Fruit fly (Drosophila melanogaster) whole organism, embryonic: Measurements from ENCODE around the gene CG4313.

Experiments
- CG10209 ChIP-seq: fragments of 200-800 bp; sonication (Bioruptor generic); optimal IDR thresholded peaks from 3 replicates; lab custom pipeline; 2017; ENCODE audit warnings: missing biosample characterization, mild to moderate bottlenecking, missing genetic modification characterization, missing genetic modification reagents
- CG10366 ChIP-seq: fragments of 200-800 bp; sonication (Bioruptor generic); IDR thresholded peaks from 2 replicates; pipeline ENCODE4 v1.3.6; 2022; ENCODE audit warnings: missing biosample characterization, missing genetic modification characterization
- CG10462 ChIP-seq: fragments of 200-800 bp; sonication (Bioruptor generic); optimal IDR thresholded peaks from 2 replicates; lab custom pipeline; 2016; ENCODE audit warnings: missing biosample characterization, missing genetic modification characterization
- CG13296 ChIP-seq: fragments of 200-800 bp; sonication (Bioruptor generic); optimal IDR thresholded peaks from 3 replicates; lab custom pipeline; 2018; ENCODE audit warnings: missing biosample characterization, mild to moderate bottlenecking, missing genetic modification characterization
- CG13624 ChIP-seq: fragments of 200-800 bp; sonication (Bioruptor generic); optimal IDR thresholded peaks from 2 replicates; lab custom pipeline; 2016; ENCODE audit warnings: missing biosample characterization, missing genetic modification characterization
- CG15601 ChIP-seq: fragments of 200-800 bp; sonication (Bioruptor generic); optimal IDR thresholded peaks from 3 replicates; lab custom pipeline; 2019; ENCODE audit warnings: missing biosample characterization, mild to moderate bottlenecking, missing genetic modification characterization, moderate library complexity
- CG16815 ChIP-seq: fragments of 200-800 bp; sonication (Bioruptor generic); optimal IDR thresholded peaks from 3 replicates; lab custom pipeline; 2017; ENCODE audit warnings: missing biosample characterization, mild to moderate bottlenecking, missing genetic modification characterization
- CG17912 ChIP-seq: fragments of 200-800 bp; sonication (Bioruptor generic); optimal IDR thresholded peaks from 2 replicates; lab custom pipeline; 2018; ENCODE audit warnings: missing biosample characterization, mild to moderate bottlenecking, missing genetic modification characterization
- CG1792 ChIP-seq: fragments of 200-800 bp; sonication (Bioruptor generic); optimal IDR thresholded peaks from 2 replicates; lab custom pipeline; 2016; ENCODE audit warnings: missing biosample characterization, missing genetic modification characterization
- CG2199 ChIP-seq: fragments of 200-800 bp; sonication (Bioruptor generic); IDR thresholded peaks from 3 replicates; pipeline ENCODE4 v1.3.6; 2022; ENCODE audit warnings: missing biosample characterization, missing genetic modification characterization
- CG2202 ChIP-seq: fragments of 200-800 bp; sonication (Bioruptor generic); optimal IDR thresholded peaks from 2 replicates; lab custom pipeline; 2018; ENCODE audit warnings: missing biosample characterization, mild to moderate bottlenecking, missing genetic modification characterization
- CG31441 ChIP-seq: fragments of 200-800 bp; sonication (Bioruptor generic); IDR thresholded peaks from 2 replicates; pipeline ENCODE4 v1.3.6; 2022; ENCODE audit warnings: missing biosample characterization, missing genetic modification characterization
- CG32767 ChIP-seq: fragments of 200-800 bp; sonication (Bioruptor generic); IDR thresholded peaks from 2 replicates; pipeline ENCODE4 v1.3.6; 2022; ENCODE audit warnings: missing biosample characterization, missing genetic modification characterization
- CG3995 ChIP-seq: fragments of 200-800 bp; sonication (Bioruptor generic); optimal IDR thresholded peaks from 3 replicates; lab custom pipeline; 2016; ENCODE audit warnings: missing biosample characterization, missing genetic modification characterization
- CG4820 ChIP-seq: fragments of 200-800 bp; sonication (Bioruptor generic); optimal IDR thresholded peaks from 3 replicates; lab custom pipeline; 2016; ENCODE audit warnings: missing biosample characterization, missing genetic modification characterization
- CG6175 ChIP-seq: fragments of 200-800 bp; sonication (Bioruptor generic); IDR thresholded peaks from 3 replicates; pipeline ENCODE4 v1.3.6; 2022; ENCODE audit warnings: missing biosample characterization, missing genetic modification characterization
- CG6813 ChIP-seq: fragments of 200-800 bp; sonication (Bioruptor generic); optimal IDR thresholded peaks from 2 replicates; lab custom pipeline; 2017; ENCODE audit warnings: missing biosample characterization, missing genetic modification characterization, mild to moderate bottlenecking, moderate library complexity, missing genetic modification reagents
- CG7928 ChIP-seq: fragments of 200-800 bp; sonication (Bioruptor generic); optimal IDR thresholded peaks from 2 replicates; lab custom pipeline; 2017; ENCODE audit warnings: missing biosample characterization, mild to moderate bottlenecking, missing genetic modification characterization
- CG8924 ChIP-seq: fragments of 200-800 bp; optimal IDR thresholded peaks from 3 replicates; lab custom pipeline; 2019; ENCODE audit warnings: missing biosample characterization, mild to moderate bottlenecking, missing genetic modification characterization, moderate library complexity
- CG9797 ChIP-seq: fragments of 200-800 bp; sonication (Bioruptor generic); optimal IDR thresholded peaks from 3 replicates; lab custom pipeline; 2018; ENCODE audit warnings: missing biosample characterization, mild to moderate bottlenecking, missing genetic modification characterization
- CG9817 ChIP-seq: fragments of 200-800 bp; sonication (Bioruptor generic); optimal IDR thresholded peaks from 2 replicates; lab custom pipeline; 2018; ENCODE audit warnings: missing biosample characterization, mild to moderate bottlenecking, missing genetic modification characterization, moderate library complexity
- CTCF ChIP-seq: fragments of 200-800 bp; sonication (Bioruptor generic); optimal IDR thresholded peaks from 2 replicates; lab custom pipeline; 2017; ENCODE audit warnings: missing biosample characterization, mild to moderate bottlenecking, missing genetic modification characterization, moderate library complexity
- Dip3 ChIP-seq: fragments of 200-800 bp; sonication (Bioruptor generic); optimal IDR thresholded peaks from 3 replicates; lab custom pipeline; 2016; ENCODE audit warnings: missing biosample characterization, missing genetic modification characterization
- Dp ChIP-seq: fragments of 200-800 bp; sonication (Bioruptor generic); optimal IDR thresholded peaks from 2 replicates; lab custom pipeline; 2018; ENCODE audit warnings: missing biosample characterization, mild to moderate bottlenecking, missing genetic modification characterization, moderate library complexity
- E2f1 ChIP-seq: fragments of 200-800 bp; sonication (Bioruptor generic); IDR thresholded peaks from 2 replicates; pipeline ENCODE4 v1.3.6; 2022; ENCODE audit warnings: missing biosample characterization, missing genetic modification characterization
- Fer1 ChIP-seq: fragments of 200-800 bp; sonication (Bioruptor generic); optimal IDR thresholded peaks from 2 replicates; lab custom pipeline; 2017; ENCODE audit warnings: missing biosample characterization, mild to moderate bottlenecking, missing genetic modification characterization
- HLH3B ChIP-seq: fragments of 200-800 bp; sonication (Bioruptor generic); IDR thresholded peaks from 2 replicates; pipeline ENCODE4 v1.3.6; 2022; ENCODE audit warnings: missing biosample characterization, missing genetic modification characterization
- Hand ChIP-seq: fragments of 200-800 bp; sonication (Bioruptor generic); optimal IDR thresholded peaks from 2 replicates; lab custom pipeline; 2017; ENCODE audit warnings: mild to moderate bottlenecking, missing biosample characterization, missing genetic modification reagents, missing genetic modification characterization
- Mrtf ChIP-seq: fragments of 200-800 bp; sonication (Bioruptor generic); IDR thresholded peaks from 3 replicates; pipeline ENCODE4 v1.3.6; 2022; ENCODE audit warnings: missing biosample characterization, missing genetic modification characterization
- Spps ChIP-seq: fragments of 200-800 bp; sonication (Bioruptor generic); optimal IDR thresholded peaks from 2 replicates; lab custom pipeline; 2018; ENCODE audit warnings: missing biosample characterization, mild to moderate bottlenecking, missing genetic modification characterization
- al ChIP-seq: fragments of 200-800 bp; sonication (Bioruptor generic); IDR thresholded peaks from 2 replicates; pipeline ENCODE4 v1.3.6; 2022; ENCODE audit warnings: missing biosample characterization, missing genetic modification characterization
- btn ChIP-seq: fragments of 200-800 bp; sonication (Bioruptor generic); optimal IDR thresholded peaks from 2 replicates; lab custom pipeline; 2016; ENCODE audit warnings: missing biosample characterization, missing genetic modification characterization
- chinmo ChIP-seq: fragments of 200-800 bp; sonication (Bioruptor generic); IDR thresholded peaks from 4 replicates; pipeline ENCODE4 v1.3.6; 2022; ENCODE audit warnings: missing biosample characterization, missing genetic modification characterization; ENCODE audit not compliant: partially characterized antibody
- chn ChIP-seq: fragments of 200-800 bp; sonication (Bioruptor generic); optimal IDR thresholded peaks from 2 replicates; lab custom pipeline; 2016; ENCODE audit warnings: missing biosample characterization, missing genetic modification characterization
- ewg ChIP-seq: fragments of 200-800 bp; sonication (Bioruptor generic); optimal IDR thresholded peaks from 3 replicates; lab custom pipeline; 2017; ENCODE audit warnings: mild to moderate bottlenecking, missing biosample characterization, missing genetic modification reagents, missing genetic modification characterization
- eyg ChIP-seq: fragments of 200-800 bp; sonication (Bioruptor generic); optimal IDR thresholded peaks from 3 replicates; lab custom pipeline; 2016; ENCODE audit warnings: missing biosample characterization, missing genetic modification characterization
- nau ChIP-seq: fragments of 200-800 bp; sonication (Bioruptor generic); optimal IDR thresholded peaks from 3 replicates; lab custom pipeline; 2017; ENCODE audit warnings: missing biosample characterization, mild to moderate bottlenecking, missing genetic modification characterization, missing genetic modification reagents
- nom ChIP-seq: fragments of 200-800 bp; sonication (Bioruptor generic); optimal IDR thresholded peaks from 2 replicates; lab custom pipeline; 2017; ENCODE audit warnings: missing biosample characterization, missing genetic modification characterization, mild to moderate bottlenecking, moderate library complexity, missing genetic modification reagents
- org-1 ChIP-seq: fragments of 200-800 bp; sonication (Bioruptor generic); optimal IDR thresholded peaks from 2 replicates; lab custom pipeline; 2017; ENCODE audit warnings: missing biosample characterization, missing genetic modification characterization
- pan ChIP-seq, 4 experiments: fragments of >200 bp in 3 of 4; fragments of 200-800 bp in 1 of 4; sonication (Bioruptor generic) in 1 of 4; optimal IDR thresholded peaks in 3 of 4; IDR thresholded peaks in 1 of 4; 2 replicates each; pipeline versions ENCODE4 v1.3.6 to Lab custom; 2017 to 2022; ENCODE audit warnings: missing biosample characterization in 2 of 4, missing genetic modification characterization in 2 of 4, mixed read lengths in 1 of 4
- phol ChIP-seq: fragments of 200-800 bp; sonication (Bioruptor generic); optimal IDR thresholded peaks from 3 replicates; lab custom pipeline; 2018; ENCODE audit warnings: missing biosample characterization, mild to moderate bottlenecking, missing genetic modification characterization, moderate library complexity
- ro ChIP-seq: fragments of 200-800 bp; sonication (Bioruptor generic); IDR thresholded peaks from 2 replicates; pipeline ENCODE4 v1.3.6; 2022; ENCODE audit warnings: missing biosample characterization, missing genetic modification characterization
- salm ChIP-seq: fragments of 200-800 bp; sonication (Bioruptor generic); optimal IDR thresholded peaks from 2 replicates; lab custom pipeline; 2018; ENCODE audit warnings: missing biosample characterization, mild to moderate bottlenecking, missing genetic modification characterization
- sc ChIP-seq, 3 experiments: fragments of >200 bp in 2 of 3; fragments of 200-800 bp in 1 of 3; sonication (Bioruptor generic) in 1 of 3; optimal IDR thresholded peaks; 2 replicates in 2 of 3; 3 replicates in 1 of 3; lab custom pipeline; 2017; ENCODE audit warnings: mild to moderate bottlenecking in 1 of 3, missing biosample characterization in 1 of 3, missing genetic modification characterization in 1 of 3, missing genetic modification reagents in 1 of 3
- schlank ChIP-seq: fragments of 200-800 bp; sonication (Bioruptor generic); optimal IDR thresholded peaks from 2 replicates; lab custom pipeline; 2018; ENCODE audit warnings: missing biosample characterization, mild to moderate bottlenecking, missing genetic modification characterization
- sim ChIP-seq: fragments of 200-800 bp; sonication (Bioruptor generic); IDR thresholded peaks from 2 replicates; pipeline ENCODE4 v1.3.6; 2022; ENCODE audit warnings: missing biosample characterization, missing genetic modification characterization
- slbo ChIP-seq: fragments of 200-800 bp; sonication (Bioruptor generic); IDR thresholded peaks from 2 replicates; pipeline ENCODE4 v1.3.6; 2022; ENCODE audit warnings: missing biosample characterization, missing genetic modification characterization
- tio ChIP-seq: fragments of 200-800 bp; sonication (Bioruptor generic); optimal IDR thresholded peaks from 2 replicates; lab custom pipeline; 2017; ENCODE audit warnings: missing biosample characterization, missing genetic modification characterization, inconsistent platforms
- usp ChIP-seq: fragments of >200 bp; optimal IDR thresholded peaks from 2 replicates; lab custom pipeline; 2017; ENCODE audit warnings: missing biosample characterization, missing genetic modification characterization

Gene CG4313

dm6 chrX:2083678-2084162 lies 42.1 kb downstream of the CG4313 start (continued):
- TF ChIP-seq CG3995 (GFP tag; lab: Kevin White, UChicago): no peak
- TF ChIP-seq CG2199: peak; percentile 45; the same call in 1 of the 3 replicates
- TF ChIP-seq E2f1 (GFP tag; lab: Robert Waterston, UW): peak; percentile 89
- peak; percentile 60 for TF ChIP-seq Dip3
- TF ChIP-seq pan (optimal IDR thresholded peaks at IDR 0.05; lab: Kevin White, UChicago): peak in 1 of 2 experiments; percentile 63
- TF ChIP-seq pan (GFP tag; optimal IDR thresholded peaks at IDR 0.05 in 1 of 2, IDR thresholded peaks at IDR 0.05 in 1 of 2): peak; percentile 53 to 90
- peak; percentile 83 for TF ChIP-seq btn (GFP tag; lab: Kevin White, UChicago)
- TF ChIP-seq al: peak; percentile 64
- TF ChIP-seq chn (GFP tag; lab: Kevin White, UChicago): peak; percentile 89
- peak; percentile 18 for TF ChIP-seq CG7928 (GFP tag; lab: Kevin White, UChicago)
- peak; percentile 93 for TF ChIP-seq nau (GFP tag; lab: Kevin White, UChicago)
- peak; percentile 10 for TF ChIP-seq Hand (GFP tag; lab: Kevin White, UChicago)
- peak; percentile 83 for TF ChIP-seq nom (GFP tag; lab: Kevin White, UChicago)
- TF ChIP-seq CG6175 (GFP tag; lab: Robert Waterston, UW): 0 out of 3 replicates have a peak, but pooled peaks have one; percentile 37
- no peak for TF ChIP-seq Dp (GFP tag; lab: Kevin White, UChicago)
- peak; percentile 18 for TF ChIP-seq CTCF
- TF ChIP-seq CG31441 (GFP tag; lab: Robert Waterston, UW): peak; percentile 78
- TF ChIP-seq HLH3B: peak; percentile 85
- peak; percentile 21 for TF ChIP-seq CG9797
- peak; percentile 66 for TF ChIP-seq CG6813 (GFP tag; lab: Kevin White, UChicago)
- TF ChIP-seq CG10462: peak; percentile 81
- TF ChIP-seq CG8924 (tag; lab: Kevin White, UChicago): peak; percentile 86
- TF ChIP-seq CG10209 (GFP tag; lab: Kevin White, UChicago): peak; percentile 69
- TF ChIP-seq sc (optimal IDR thresholded peaks at IDR 0.05; lab: Kevin White, UChicago): no peak
- TF ChIP-seq sc (GFP tag; optimal IDR thresholded peaks at IDR 0.05; lab: Kevin White, UChicago): peak; percentile 57
- peak; percentile 72 for TF ChIP-seq CG16815 (GFP tag; lab: Kevin White, UChicago)
- peak; percentile 69 for TF ChIP-seq CG15601
- TF ChIP-seq org-1: peak; percentile 85
- TF ChIP-seq CG32767 (GFP tag; lab: Robert Waterston, UW): peak; percentile 78
- TF ChIP-seq CG13296 (GFP tag; lab: Kevin White, UChicago): peak; percentile 55
- TF ChIP-seq ewg (GFP tag; lab: Kevin White, UChicago): peak; percentile 59
- TF ChIP-seq CG13624 (GFP tag; lab: Kevin White, UChicago): peak; percentile 68
- TF ChIP-seq Spps: peak; percentile 43
- peak; percentile 78 for TF ChIP-seq CG4820 (GFP tag; lab: Kevin White, UChicago)
- peak; percentile 87 for TF ChIP-seq CG10366
- TF ChIP-seq tio (GFP tag; lab: Kevin White, UChicago): peak; percentile 49
- peak; percentile 46; the same call in 1 of the 2 replicates for TF ChIP-seq sim (GFP tag; lab: Robert Waterston, UW)
- peak; percentile 76 for TF ChIP-seq salm (tag; lab: Kevin White, UChicago)
- TF ChIP-seq chinmo (GFP tag; lab: Robert Waterston, UW): peak; percentile 71; the same call in 3 of the 4 replicates
- peak; percentile 82 for TF ChIP-seq slbo
- peak; percentile 74 for TF ChIP-seq CG1792 (GFP tag; lab: Kevin White, UChicago)
- TF ChIP-seq eyg (GFP tag; lab: Kevin White, UChicago): peak; percentile 79
- TF ChIP-seq usp: no peak
- peak; percentile 71 for TF ChIP-seq CG2202 (tag; lab: Kevin White, UChicago)
- peak; percentile 48 for TF ChIP-seq CG9817 (tag; lab: Kevin White, UChicago)
- TF ChIP-seq schlank: peak; percentile 28
- peak; percentile 80; the same call in 2 of the 3 replicates for TF ChIP-seq Mrtf (GFP tag; lab: Robert Waterston, UW)
- TF ChIP-seq phol (tag; lab: Kevin White, UChicago): peak; percentile 69
- TF ChIP-seq Fer1 (GFP tag; lab: Kevin White, UChicago): peak; percentile 79
- no peak for TF ChIP-seq CG17912
- TF ChIP-seq ro (GFP tag; lab: Robert Waterston, UW): peak; percentile 44; the same call in 1 of the 2 replicates
